Fruit fly (Drosophila melanogaster) whole organism, embryonic: Measurements from ENCODE around the gene ath.

Source experiments
- ATbp ChIP-seq: fragments of 200-800 bp; sonication (Bioruptor generic); optimal IDR thresholded peaks from 2 replicates; lab custom pipeline; 2017; ENCODE audit warnings: missing biosample characterization, mild to moderate bottlenecking, missing genetic modification characterization, missing genetic modification reagents
- Atf3 ChIP-seq: fragments of 200-800 bp; sonication (Bioruptor generic); optimal IDR thresholded peaks from 3 replicates; lab custom pipeline; 2016; ENCODE audit warnings: missing biosample characterization, missing genetic modification characterization
- CG10321 ChIP-seq: fragments of 200-800 bp; sonication (Bioruptor generic); IDR thresholded peaks from 2 replicates; pipeline ENCODE4 v1.3.6; 2022; ENCODE audit warnings: missing biosample characterization, missing genetic modification characterization
- CG10366 ChIP-seq: fragments of 200-800 bp; sonication (Bioruptor generic); IDR thresholded peaks from 2 replicates; pipeline ENCODE4 v1.3.6; 2022; ENCODE audit warnings: missing biosample characterization, missing genetic modification characterization
- CG10462 ChIP-seq: fragments of 200-800 bp; sonication (Bioruptor generic); optimal IDR thresholded peaks from 2 replicates; lab custom pipeline; 2016; ENCODE audit warnings: missing biosample characterization, missing genetic modification characterization
- CG11247 ChIP-seq: fragments of 200-800 bp; sonication (Bioruptor generic); IDR thresholded peaks from 2 replicates; pipeline ENCODE4 v1.3.6; 2022; ENCODE audit warnings: missing biosample characterization, missing genetic modification characterization
- CG13775 ChIP-seq: fragments of 200-800 bp; sonication (Bioruptor generic); optimal IDR thresholded peaks from 3 replicates; lab custom pipeline; 2017; ENCODE audit warnings: missing biosample characterization, mild to moderate bottlenecking, missing genetic modification characterization
- CG14667 ChIP-seq: fragments of 200-800 bp; sonication (Bioruptor generic); IDR thresholded peaks from 2 replicates; pipeline ENCODE4 v1.3.6; 2022; ENCODE audit warnings: missing biosample characterization, missing genetic modification characterization
- CG16779 ChIP-seq: fragments of 200-800 bp; sonication (Bioruptor generic); IDR thresholded peaks from 2 replicates; pipeline ENCODE4 v1.3.6; 2022; ENCODE audit warnings: missing biosample characterization, missing genetic modification characterization
- CG18011 ChIP-seq: fragments of 200-800 bp; sonication (Bioruptor generic); optimal IDR thresholded peaks from 2 replicates; lab custom pipeline; 2017; ENCODE audit warnings: missing biosample characterization, missing genetic modification characterization, mild to moderate bottlenecking, moderate library complexity, missing genotype
- CG18619 ChIP-seq: fragments of 200-800 bp; sonication (Bioruptor generic); optimal IDR thresholded peaks from 3 replicates; lab custom pipeline; 2017; ENCODE audit warnings: missing biosample characterization, mild to moderate bottlenecking, missing genetic modification characterization
- CG3065 ChIP-seq: fragments of 200-800 bp; sonication (Bioruptor generic); optimal IDR thresholded peaks from 2 replicates; lab custom pipeline; 2016; ENCODE audit warnings: missing biosample characterization, missing genetic modification characterization
- CG31224 ChIP-seq: fragments of 200-800 bp; sonication (Bioruptor generic); IDR thresholded peaks from 2 replicates; pipeline ENCODE4 v1.3.6; 2022; ENCODE audit warnings: missing biosample characterization, missing genetic modification characterization
- CG42726 ChIP-seq: fragments of 200-800 bp; sonication (Bioruptor generic); IDR thresholded peaks from 2 replicates; pipeline ENCODE4 v1.3.6; 2022; ENCODE audit warnings: missing biosample characterization, missing genetic modification characterization; ENCODE audit not compliant: partially characterized antibody
- CG7963 ChIP-seq: fragments of 200-800 bp; sonication (Bioruptor generic); IDR thresholded peaks from 3 replicates; pipeline ENCODE4 v1.3.6; 2022; ENCODE audit warnings: missing biosample characterization, missing genetic modification characterization; ENCODE audit not compliant: partially characterized antibody
- CG8944 ChIP-seq: fragments of 200-800 bp; sonication (Bioruptor generic); optimal IDR thresholded peaks from 3 replicates; lab custom pipeline; 2016; ENCODE audit warnings: missing biosample characterization, missing genetic modification characterization
- CG9437 ChIP-seq: fragments of 200-800 bp; sonication (Bioruptor generic); optimal IDR thresholded peaks from 2 replicates; lab custom pipeline; 2018; ENCODE audit warnings: missing biosample characterization, mild to moderate bottlenecking, missing genetic modification characterization
- D19B ChIP-seq: fragments of 200-800 bp; sonication (Bioruptor generic); optimal IDR thresholded peaks from 2 replicates; lab custom pipeline; 2017; ENCODE audit warnings: missing biosample characterization, mild to moderate bottlenecking, missing genetic modification characterization
- Dip2 ChIP-seq: fragments of 200-800 bp; sonication (Bioruptor generic); IDR thresholded peaks from 2 replicates; pipeline ENCODE4 v1.3.6; 2022; ENCODE audit warnings: missing biosample characterization, missing genetic modification characterization
- Elba2 ChIP-seq: fragments of 200-800 bp; sonication (Bioruptor generic); optimal IDR thresholded peaks from 3 replicates; lab custom pipeline; 2016; ENCODE audit warnings: missing biosample characterization, missing genetic modification characterization
- Hey ChIP-seq: fragments of 200-800 bp; sonication (Bioruptor generic); optimal IDR thresholded peaks from 3 replicates; lab custom pipeline; 2018; ENCODE audit warnings: missing biosample characterization, mild to moderate bottlenecking, missing genetic modification characterization
- Hmx ChIP-seq: fragments of 200-800 bp; sonication (Bioruptor generic); optimal IDR thresholded peaks from 2 replicates; lab custom pipeline; 2016; ENCODE audit warnings: missing biosample characterization, missing genetic modification characterization
- Lim3 ChIP-seq: fragments of 200-800 bp; sonication (Bioruptor generic); IDR thresholded peaks from 2 replicates; pipeline ENCODE4 v1.3.6; 2022; ENCODE audit warnings: missing biosample characterization, missing genetic modification characterization
- MESR4 ChIP-seq: fragments of 200-800 bp; sonication (Bioruptor generic); optimal IDR thresholded peaks from 2 replicates; lab custom pipeline; 2018; ENCODE audit warnings: missing biosample characterization, mild to moderate bottlenecking, missing genetic modification characterization, moderate library complexity
- MTF-1 ChIP-seq: fragments of 200-800 bp; sonication (Bioruptor generic); optimal IDR thresholded peaks from 2 replicates; lab custom pipeline; 2018; ENCODE audit warnings: missing biosample characterization, mild to moderate bottlenecking, missing genetic modification characterization, borderline replicate concordance
- Meics ChIP-seq: fragments of 200-800 bp; sonication (Bioruptor generic); optimal IDR thresholded peaks from 2 replicates; lab custom pipeline; 2017; ENCODE audit warnings: missing biosample characterization, mild to moderate bottlenecking, missing genetic modification characterization
- Six4 ChIP-seq: fragments of 200-800 bp; sonication (Bioruptor generic); optimal IDR thresholded peaks from 2 replicates; lab custom pipeline; 2016; ENCODE audit warnings: missing biosample characterization, missing genetic modification characterization
- Taf1 ChIP-seq: fragments of 200-800 bp; sonication (Bioruptor generic); IDR thresholded peaks from 2 replicates; pipeline ENCODE4 v1.3.6; 2022; ENCODE audit warnings: missing biosample characterization, missing genetic modification characterization
- Tbp ChIP-seq: fragments of >200 bp; optimal IDR thresholded peaks from 2 replicates; lab custom pipeline; 2018; ENCODE audit warnings: missing biosample characterization, missing genetic modification characterization
- Trl ChIP-seq, 3 experiments: fragments of >200 bp in 2 of 3; fragments of 200-800 bp in 1 of 3; sonication (Bioruptor generic) in 1 of 3; optimal IDR thresholded peaks; 2 replicates in 1 of 3; 3 replicates in 2 of 3; lab custom pipeline; 2016 to 2017; ENCODE audit warnings: missing biosample characterization in 1 of 3, missing genetic modification characterization in 1 of 3
- ato ChIP-seq: fragments of 200-800 bp; sonication (Bioruptor generic); IDR thresholded peaks from 2 replicates; pipeline ENCODE4 v1.3.6; 2022; ENCODE audit warnings: missing biosample characterization, missing genetic modification characterization; ENCODE audit not compliant: partially characterized antibody
- cad ChIP-seq: fragments of >200 bp; optimal IDR thresholded peaks from 2 replicates; lab custom pipeline; 2017; ENCODE audit warnings: missing biosample characterization, missing genetic modification characterization
- crol ChIP-seq: fragments of 200-800 bp; sonication (Bioruptor generic); IDR thresholded peaks from 2 replicates; pipeline ENCODE4 v1.3.6; 2022; ENCODE audit warnings: missing biosample characterization, missing genetic modification characterization
- dati ChIP-seq: fragments of 200-800 bp; sonication (Bioruptor generic); IDR thresholded peaks from 2 replicates; pipeline ENCODE4 v1.3.6; 2022; ENCODE audit warnings: missing biosample characterization, missing genetic modification characterization
- fu2 ChIP-seq: fragments of 200-800 bp; sonication (Bioruptor generic); optimal IDR thresholded peaks from 2 replicates; lab custom pipeline; 2016; ENCODE audit warnings: missing biosample characterization, missing genetic modification characterization
- gem ChIP-seq: fragments of 200-800 bp; sonication (Bioruptor generic); optimal IDR thresholded peaks from 2 replicates; lab custom pipeline; 2019; ENCODE audit warnings: missing biosample characterization, mild to moderate bottlenecking, missing genetic modification characterization, moderate library complexity
- hbn ChIP-seq: fragments of 200-800 bp; sonication (Bioruptor generic); IDR thresholded peaks from 2 replicates; pipeline ENCODE4 v1.3.6; 2022; ENCODE audit warnings: missing biosample characterization, missing genetic modification characterization; ENCODE audit not compliant: partially characterized antibody
- klu ChIP-seq: fragments of 200-800 bp; sonication (Bioruptor generic); IDR thresholded peaks from 2 replicates; pipeline ENCODE4 v1.3.6; 2022; ENCODE audit warnings: missing biosample characterization, missing genetic modification characterization
- lab ChIP-seq: fragments of 200-800 bp; sonication (Bioruptor generic); optimal IDR thresholded peaks from 3 replicates; lab custom pipeline; 2017; ENCODE audit warnings: missing biosample characterization, missing genetic modification characterization, mild to moderate bottlenecking, moderate library complexity, missing genetic modification reagents
- lbe ChIP-seq: fragments of 200-800 bp; sonication (Bioruptor generic); optimal IDR thresholded peaks from 2 replicates; lab custom pipeline; 2016; ENCODE audit warnings: missing biosample characterization, mild to moderate bottlenecking, missing genetic modification characterization
- nerfin-1 ChIP-seq: fragments of 200-800 bp; sonication (Bioruptor generic); optimal IDR thresholded peaks from 3 replicates; lab custom pipeline; 2019; ENCODE audit warnings: missing biosample characterization, mild to moderate bottlenecking, missing genetic modification characterization, moderate library complexity
- nmo ChIP-seq: fragments of 200-800 bp; sonication (Bioruptor generic); optimal IDR thresholded peaks from 2 replicates; lab custom pipeline; 2018; ENCODE audit warnings: missing biosample characterization, mild to moderate bottlenecking, missing genetic modification characterization, moderate library complexity
- pfk ChIP-seq: fragments of 200-800 bp; sonication (Bioruptor generic); optimal IDR thresholded peaks from 2 replicates; lab custom pipeline; 2018; ENCODE audit warnings: missing biosample characterization, mild to moderate bottlenecking, missing genetic modification characterization, moderate library complexity
- sc ChIP-seq, 3 experiments: fragments of >200 bp in 2 of 3; fragments of 200-800 bp in 1 of 3; sonication (Bioruptor generic) in 1 of 3; optimal IDR thresholded peaks; 2 replicates in 2 of 3; 3 replicates in 1 of 3; lab custom pipeline; 2017; ENCODE audit warnings: mild to moderate bottlenecking in 1 of 3, missing biosample characterization in 1 of 3, missing genetic modification characterization in 1 of 3, missing genetic modification reagents in 1 of 3
- sd ChIP-seq: fragments of 200-800 bp; sonication (Bioruptor generic); optimal IDR thresholded peaks from 3 replicates; lab custom pipeline; 2018; ENCODE audit warnings: missing biosample characterization, mild to moderate bottlenecking, missing genetic modification characterization, moderate library complexity
- seq ChIP-seq: fragments of 200-800 bp; sonication (Bioruptor generic); IDR thresholded peaks from 2 replicates; pipeline ENCODE4 v1.3.6; 2022; ENCODE audit warnings: missing biosample characterization, missing genetic modification characterization
- tin ChIP-seq: fragments of 200-800 bp; sonication (Bioruptor generic); optimal IDR thresholded peaks from 3 replicates; lab custom pipeline; 2016; ENCODE audit warnings: missing biosample characterization, missing genetic modification characterization
- tio ChIP-seq: fragments of 200-800 bp; sonication (Bioruptor generic); optimal IDR thresholded peaks from 2 replicates; lab custom pipeline; 2017; ENCODE audit warnings: missing biosample characterization, missing genetic modification characterization, inconsistent platforms
- trem ChIP-seq: fragments of 200-800 bp; optimal IDR thresholded peaks from 3 replicates; lab custom pipeline; 2019; ENCODE audit warnings: missing biosample characterization, mild to moderate bottlenecking, missing genetic modification characterization, moderate library complexity
- vnd ChIP-seq: fragments of 200-800 bp; sonication (Bioruptor generic); IDR thresholded peaks from 3 replicates; pipeline ENCODE4 v1.3.6; 2022; ENCODE audit warnings: missing biosample characterization, missing genetic modification characterization; ENCODE audit not compliant: partially characterized antibody
- vvl ChIP-seq: fragments of 200-800 bp; sonication (Bioruptor generic); IDR thresholded peaks from 2 replicates; pipeline ENCODE4 v1.3.6; 2022; ENCODE audit warnings: missing biosample characterization, missing genetic modification characterization

ath gene

dm6 chr2L:10250441-10250847 is 39.5 kb downstream of the ath start, which contains the start of the genes bsk and CG31717:
Gene bsk, minus strand, starts transcription at chr2L:10250501.
Gene CG31717, plus strand, starts transcription at chr2L:10250737.
- TF ChIP-seq gem (tag; lab: Kevin White, UChicago) (no peak), Tbp (GFP tag; lab: Kevin White, UChicago) (no peak), CG16779 (GFP tag; lab: Robert Waterston, UW) (no peak), Taf1 (GFP tag; lab: Robert Waterston, UW) (no peak), ato (GFP tag; lab: Robert Waterston, UW) (no peak), Meics (GFP tag; lab: Kevin White, UChicago) (no peak), cad (no peak), Dip2 (GFP tag; lab: Robert Waterston, UW) (no peak), hbn (GFP tag; lab: Robert Waterston, UW) (no peak), vvl (no peak), CG10462 (GFP tag; lab: Kevin White, UChicago) (no peak), klu (GFP tag; lab: Robert Waterston, UW) (no peak), fu2 (GFP tag; lab: Kevin White, UChicago) (no peak), D19B (GFP tag; lab: Kevin White, UChicago) (no peak), Six4 (GFP tag; lab: Kevin White, UChicago) (no peak), crol (GFP tag; lab: Robert Waterston, UW) (no peak), nmo (GFP tag; lab: Kevin White, UChicago) (peak; percentile 60), Atf3 (no peak), dati (GFP tag; lab: Robert Waterston, UW) (no peak), CG10366 (GFP tag; lab: Robert Waterston, UW) (no peak), CG18011 (no peak), sc (optimal IDR thresholded peaks at IDR 0.05; lab: Kevin White, UChicago) (no peak), sc (GFP tag; optimal IDR thresholded peaks at IDR 0.05; lab: Kevin White, UChicago) (no peak), CG9437 (GFP tag; lab: Kevin White, UChicago) (no peak), CG31224 (GFP tag; lab: Robert Waterston, UW) (no peak), Elba2 (GFP tag; lab: Kevin White, UChicago) (peak; percentile 83), seq (GFP tag; lab: Robert Waterston, UW) (no peak), tin (GFP tag; lab: Kevin White, UChicago) (no peak), CG10321 (GFP tag; lab: Robert Waterston, UW) (no peak), lbe (GFP tag; lab: Kevin White, UChicago) (peak; percentile 14), Hmx (GFP tag; lab: Kevin White, UChicago) (peak; percentile 19), CG11247 (GFP tag; lab: Robert Waterston, UW) (no peak), CG13775 (no peak), nerfin-1 (peak; percentile 38), ATbp (GFP tag; lab: Kevin White, UChicago) (no peak), CG14667 (GFP tag; lab: Robert Waterston, UW) (no peak), CG18619 (GFP tag; lab: Kevin White, UChicago) (no peak), MESR4 (peak; percentile 35), Lim3 (GFP tag; lab: Robert Waterston, UW) (no peak), tio (GFP tag; lab: Kevin White, UChicago) (no peak), trem (tag; lab: Kevin White, UChicago) (peak; percentile 82), sd (tag; lab: Kevin White, UChicago) (no peak), Hey (tag; lab: Kevin White, UChicago) (no peak), lab (no peak), MTF-1 (no peak), pfk (peak; percentile 97), vnd (GFP tag; lab: Robert Waterston, UW) (peak; percentile 39; the same call in 1 of the 3 replicates), CG42726 (GFP tag; lab: Robert Waterston, UW) (no peak), CG7963 (GFP tag; lab: Robert Waterston, UW) (no peak), CG3065 (GFP tag; lab: Kevin White, UChicago) (no peak), CG8944 (GFP tag; lab: Kevin White, UChicago) (no peak), Trl (optimal IDR thresholded peaks at IDR 0.05; lab: Kevin White, UChicago) (no peak), Trl (GFP tag; optimal IDR thresholded peaks at IDR 0.05; lab: Kevin White, UChicago) (no peak)
